Worm (Caenorhabditis elegans) whole organism, late embryonic: ENCODE measurements around the gene lin-56.

ENCODE experiments used
- K02D7.2 ChIP-seq: sonication (generic microtip); optimal IDR thresholded peaks from 2 replicates; lab custom pipeline; 2017; ENCODE audit warnings: mild to moderate bottlenecking, missing genetic modification characterization, missing compliant biosample characterization
- T23F11.4 ChIP-seq: fragments of 200-800 bp; sonication (Bioruptor generic); optimal IDR thresholded peaks from 2 replicates; lab custom pipeline; 2018; ENCODE audit warnings: mild to moderate bottlenecking, missing genetic modification characterization, missing compliant biosample characterization
- ceh-19 ChIP-seq: fragments of 200-800 bp; sonication (Bioruptor generic); optimal IDR thresholded peaks from 2 replicates; lab custom pipeline; 2018; ENCODE audit warnings: mild to moderate bottlenecking, missing genetic modification characterization, missing compliant biosample characterization
- hlh-6 ChIP-seq: sonication (generic microtip); optimal IDR thresholded peaks from 2 replicates; lab custom pipeline; 2016; ENCODE audit warnings: missing genotype, missing genetic modification characterization, missing compliant biosample characterization
- hlh-8 ChIP-seq: sonication (generic microtip); optimal IDR thresholded peaks from 2 replicates; lab custom pipeline; 2016; ENCODE audit warnings: missing genotype, missing genetic modification characterization, missing compliant biosample characterization
- nhr-11 ChIP-seq: fragments of 150-350 bp; optimal IDR thresholded peaks from 2 replicates; lab custom pipeline; 2014; ENCODE audit warnings: missing biosample characterization, missing genetic modification characterization
- pqm-1 ChIP-seq: sonication (generic microtip); optimal IDR thresholded peaks from 2 replicates; lab custom pipeline; 2016; ENCODE audit warnings: missing genetic modification characterization, missing compliant biosample characterization
- ref-2 ChIP-seq: sonication (generic microtip); optimal IDR thresholded peaks from 2 replicates; lab custom pipeline; 2016; ENCODE audit warnings: missing genetic modification characterization, missing compliant biosample characterization
- rnt-1 ChIP-seq: sonication (generic microtip); optimal IDR thresholded peaks from 2 replicates; lab custom pipeline; 2016; ENCODE audit warnings: missing genetic modification characterization, missing compliant biosample characterization
- syd-9 ChIP-seq: sonication (generic microtip); optimal IDR thresholded peaks from 2 replicates; lab custom pipeline; 2016; ENCODE audit warnings: mild to moderate bottlenecking, missing genetic modification characterization, moderate library complexity, missing compliant biosample characterization
- unc-86 ChIP-seq: sonication (generic microtip); optimal IDR thresholded peaks from 2 replicates; lab custom pipeline; 2016; ENCODE audit warnings: missing genetic modification characterization, missing compliant biosample characterization

ce11 chrII:10476039-10476438 is 26.2 kb downstream of the lin-56 start, which contains the start of gene clec-58:
- TF ChIP-seq nhr-11 (tag; lab: Kevin White, UChicago) (no peak), hlh-8 (tag; lab: Kevin White, UChicago) (no peak), unc-86 (no peak), syd-9 (no peak), pqm-1 (no peak), rnt-1 (tag; lab: Kevin White, UChicago) (no peak), T23F11.4 (GFP tag; lab: Kevin White, UChicago) (no peak), K02D7.2 (tag; lab: Kevin White, UChicago) (no peak), ref-2 (no peak), ceh-19 (GFP tag; lab: Kevin White, UChicago) (no peak), hlh-6 (tag; lab: Kevin White, UChicago) (no peak)
